Worm (Caenorhabditis elegans) whole organism, young adult: ENCODE results near the gene gdh-1.

ENCODE experiments used
- B0035.1 ChIP-seq: sonication (generic microtip); optimal IDR thresholded peaks from 2 replicates; lab custom pipeline; 2016; ENCODE audit warnings: missing genetic modification characterization, mild to moderate bottlenecking, missing compliant biosample characterization, missing genotype, missing genetic modification reagents
- B0336.3 ChIP-seq: fragments of 200-800 bp; sonication (Bioruptor generic); IDR thresholded peaks from 2 replicates; pipeline ENCODE4 v1.3.6; 2022; ENCODE audit warnings: missing genetic modification characterization, missing compliant biosample characterization
- F22D6.2 ChIP-seq: sonication (generic microtip); optimal IDR thresholded peaks from 2 replicates; lab custom pipeline; 2016; ENCODE audit warnings: mild to moderate bottlenecking, missing genetic modification characterization, missing compliant biosample characterization
- F49E8.2 ChIP-seq: sonication (generic microtip); optimal IDR thresholded peaks from 3 replicates; lab custom pipeline; 2017; ENCODE audit warnings: missing genetic modification characterization, mild to moderate bottlenecking, missing compliant biosample characterization, antibody characterized with exemption, moderate library complexity; ENCODE audit not compliant: insufficient read depth
- F52B5.7 ChIP-seq: sonication (generic microtip); optimal IDR thresholded peaks from 2 replicates; lab custom pipeline; 2016; ENCODE audit warnings: mild to moderate bottlenecking, missing genetic modification characterization, missing compliant biosample characterization
- F55B11.4 ChIP-seq: sonication (generic microtip); optimal IDR thresholded peaks from 2 replicates; lab custom pipeline; 2016; ENCODE audit warnings: missing compliant biosample characterization, missing genetic modification characterization, borderline replicate concordance; ENCODE audit not compliant: insufficient read depth
- F57A8.1 ChIP-seq: fragments of 200-800 bp; sonication (Bioruptor generic); optimal IDR thresholded peaks from 2 replicates; lab custom pipeline; 2018; ENCODE audit warnings: mild to moderate bottlenecking, missing genetic modification characterization, moderate library complexity, missing compliant biosample characterization
- Y53G8AR.9 ChIP-seq: fragments of 200-800 bp; sonication (Bioruptor generic); conservative IDR thresholded peaks from 2 replicates; pipeline ENCODE4 v1.3.6; 2022; ENCODE audit warnings: missing genetic modification reagents, missing genetic modification characterization, missing compliant biosample characterization
- Y95B8A.8 ChIP-seq: fragments of 200-800 bp; sonication (Bioruptor generic); IDR thresholded peaks from 2 replicates; pipeline ENCODE4 v1.3.6; 2022; ENCODE audit warnings: missing genetic modification reagents, missing genetic modification characterization, missing compliant biosample characterization
- akir-1 ChIP-seq: fragments of 200-800 bp; sonication (Bioruptor generic); optimal IDR thresholded peaks from 2 replicates; lab custom pipeline; 2018; ENCODE audit warnings: mild to moderate bottlenecking, missing genetic modification characterization, moderate library complexity, missing compliant biosample characterization
- ama-1 ChIP-seq, 3 experiments: fragments of 150-350 bp in 1 of 3; sonication (generic microtip) in 2 of 3; optimal IDR thresholded peaks; 2 replicates each; lab custom pipeline; 2014 to 2018; ENCODE audit warnings: missing biosample characterization in 2 of 3, missing genetic modification characterization in 2 of 3, missing genetic modification reagents in 2 of 3
- aptf-2 ChIP-seq: fragments of 200-800 bp; sonication (Bioruptor generic); conservative IDR thresholded peaks from 2 replicates; pipeline ENCODE4 v1.3.6; 2022; ENCODE audit warnings: missing genetic modification reagents, missing genetic modification characterization, missing compliant biosample characterization
- aptf-3 ChIP-seq: fragments of 200-800 bp; sonication (Bioruptor generic); IDR thresholded peaks from 2 replicates; pipeline ENCODE4 v1.3.6; 2022; ENCODE audit warnings: missing genetic modification characterization, missing compliant biosample characterization
- atf-7 ChIP-seq: sonication (generic microtip); optimal IDR thresholded peaks from 2 replicates; lab custom pipeline; 2017; ENCODE audit warnings: mild to moderate bottlenecking, missing genetic modification characterization, missing compliant biosample characterization
- athp-1 ChIP-seq: sonication (generic microtip); optimal IDR thresholded peaks from 2 replicates; lab custom pipeline; 2017; ENCODE audit warnings: mild to moderate bottlenecking, missing genetic modification characterization, missing compliant biosample characterization
- attf-6 ChIP-seq: fragments of 200-800 bp; sonication (Bioruptor generic); IDR thresholded peaks from 2 replicates; pipeline ENCODE4 v1.3.6; 2022; ENCODE audit warnings: missing genetic modification reagents, missing genetic modification characterization, missing compliant biosample characterization
- cebp-1 ChIP-seq, 2 experiments: fragments of 200-800 bp in 1 of 2; sonication (Bioruptor generic) in 1 of 2; sonication (generic microtip) in 1 of 2; IDR thresholded peaks in 1 of 2; optimal IDR thresholded peaks in 1 of 2; 2 replicates each; pipeline versions ENCODE4 v1.3.6 to Lab custom; 2017 to 2022; ENCODE audit warnings: missing compliant biosample characterization in 2 of 2, missing genetic modification characterization in 2 of 2, mild to moderate bottlenecking in 1 of 2, missing genetic modification reagents in 1 of 2, moderate library complexity in 1 of 2
- cebp-2 ChIP-seq: fragments of 200-800 bp; sonication (Bioruptor generic); IDR thresholded peaks from 2 replicates; pipeline ENCODE4 v1.3.6; 2022; ENCODE audit warnings: missing genetic modification characterization, missing compliant biosample characterization
- ceh-40 ChIP-seq: fragments of 200-800 bp; sonication (Bioruptor generic); IDR thresholded peaks from 2 replicates; pipeline ENCODE4 v1.3.6; 2022; ENCODE audit warnings: missing genetic modification characterization, missing compliant biosample characterization
- ceh-58 ChIP-seq: fragments of 200-800 bp; sonication (Bioruptor generic); IDR thresholded peaks from 2 replicates; pipeline ENCODE4 v1.3.6; 2022; ENCODE audit warnings: missing genetic modification characterization, missing compliant biosample characterization
- dpl-1 ChIP-seq: fragments of 150-350 bp; optimal IDR thresholded peaks from 2 replicates; lab custom pipeline; 2014; ENCODE audit warnings: missing biosample characterization, missing genetic modification reagents, missing genetic modification characterization
- egrh-3 ChIP-seq: fragments of 200-800 bp; sonication (Bioruptor generic); IDR thresholded peaks from 2 replicates; pipeline ENCODE4 v1.3.6; 2022; ENCODE audit warnings: missing genetic modification reagents, missing genetic modification characterization, missing compliant biosample characterization
- gei-17 ChIP-seq: fragments of 200-800 bp; sonication (Bioruptor generic); optimal IDR thresholded peaks from 2 replicates; lab custom pipeline; 2018; ENCODE audit warnings: mild to moderate bottlenecking, missing genetic modification characterization, missing compliant biosample characterization
- hlh-12 ChIP-seq: sonication (generic microtip); optimal IDR thresholded peaks from 2 replicates; lab custom pipeline; 2016; ENCODE audit warnings: missing genetic modification characterization, missing compliant biosample characterization
- hsf-1 ChIP-seq: fragments of 200-800 bp; sonication (Bioruptor generic); IDR thresholded peaks from 2 replicates; pipeline ENCODE4 v1.3.6; 2022; ENCODE audit warnings: missing genetic modification reagents, missing genetic modification characterization, missing compliant biosample characterization
- lag-1 ChIP-seq: fragments of 200-800 bp; sonication (Bioruptor generic); IDR thresholded peaks from 2 replicates; pipeline ENCODE4 v1.3.6; 2022; ENCODE audit warnings: missing genetic modification reagents, missing genetic modification characterization, missing compliant biosample characterization
- lin-54 ChIP-seq: fragments of 200-800 bp; sonication (Bioruptor generic); optimal IDR thresholded peaks from 2 replicates; lab custom pipeline; 2018; ENCODE audit warnings: mild to moderate bottlenecking, missing genetic modification characterization, missing compliant biosample characterization
- lir-1 ChIP-seq: fragments of 200-800 bp; sonication (Bioruptor generic); conservative IDR thresholded peaks from 2 replicates; pipeline ENCODE4 v1.3.6; 2022; ENCODE audit warnings: missing genetic modification reagents, missing genetic modification characterization, missing compliant biosample characterization
- madf-3 ChIP-seq: fragments of 200-800 bp; sonication (Bioruptor generic); IDR thresholded peaks from 2 replicates; pipeline ENCODE4 v1.3.6; 2022; ENCODE audit warnings: missing genetic modification reagents, missing genetic modification characterization, missing compliant biosample characterization
- madf-6 ChIP-seq: fragments of 200-800 bp; sonication (Bioruptor generic); IDR thresholded peaks from 2 replicates; pipeline ENCODE4 v1.3.6; 2022; ENCODE audit warnings: missing genetic modification reagents, missing genetic modification characterization, missing compliant biosample characterization
- mcd-1 ChIP-seq: fragments of 200-800 bp; sonication (Bioruptor generic); IDR thresholded peaks from 2 replicates; pipeline ENCODE4 v1.3.6; 2022; ENCODE audit warnings: missing genetic modification reagents, missing genetic modification characterization, missing compliant biosample characterization
- mes-4 ChIP-seq: sonication (generic microtip); optimal IDR thresholded peaks from 2 replicates; lab custom pipeline; 2016; ENCODE audit warnings: missing genotype, missing genetic modification characterization, missing compliant biosample characterization
- nfyb-1 ChIP-seq: fragments of 200-800 bp; sonication (Bioruptor generic); IDR thresholded peaks from 2 replicates; pipeline ENCODE4 v1.3.6; 2022; ENCODE audit warnings: missing genetic modification reagents, missing genetic modification characterization, missing compliant biosample characterization
- nhr-80 ChIP-seq: sonication (generic microtip); optimal IDR thresholded peaks from 2 replicates; lab custom pipeline; 2016; ENCODE audit warnings: missing genetic modification characterization, missing compliant biosample characterization
- repo-1 ChIP-seq: sonication (generic microtip); optimal IDR thresholded peaks from 2 replicates; lab custom pipeline; 2017; ENCODE audit warnings: mild to moderate bottlenecking, missing genetic modification characterization, missing compliant biosample characterization
- sea-2 ChIP-seq: fragments of 200-800 bp; sonication (Bioruptor generic); IDR thresholded peaks from 2 replicates; pipeline ENCODE4 v1.3.6; 2022; ENCODE audit warnings: missing genetic modification characterization, missing compliant biosample characterization
- snpc-1.1 ChIP-seq: sonication (generic microtip); optimal IDR thresholded peaks from 2 replicates; lab custom pipeline; 2017; ENCODE audit warnings: missing genetic modification characterization, mild to moderate bottlenecking, missing compliant biosample characterization, antibody characterized with exemption, moderate library complexity, missing genotype, missing genetic modification reagents; ENCODE audit not compliant: insufficient read depth
- snpc-3.4 ChIP-seq: sonication (generic microtip); optimal IDR thresholded peaks from 2 replicates; lab custom pipeline; 2017; ENCODE audit warnings: missing genetic modification characterization, mild to moderate bottlenecking, missing compliant biosample characterization, antibody characterized with exemption, moderate library complexity, missing genotype, missing genetic modification reagents
- snpc-4 ChIP-seq, 5 experiments: fragments of 150-350 bp in 1 of 5; sonication (generic microtip) in 4 of 5; optimal IDR thresholded peaks; 2 replicates each; lab custom pipeline; 2014 to 2018; ENCODE audit warnings: missing genetic modification characterization in 5 of 5, missing biosample characterization in 3 of 5, antibody characterized with exemption in 2 of 5, mild to moderate bottlenecking in 2 of 5, missing compliant biosample characterization in 2 of 5, missing genotype in 2 of 5, moderate library complexity in 2 of 5, missing genetic modification reagents in 1 of 5
- tbp1 ChIP-seq: fragments of 200-800 bp; sonication (Bioruptor generic); optimal IDR thresholded peaks from 2 replicates; lab custom pipeline; 2018; ENCODE audit warnings: mild to moderate bottlenecking, missing genetic modification characterization, missing compliant biosample characterization
- tlf-1 ChIP-seq: fragments of 200-800 bp; sonication (Bioruptor generic); optimal IDR thresholded peaks from 2 replicates; lab custom pipeline; 2018; ENCODE audit warnings: mild to moderate bottlenecking, missing genetic modification characterization, missing compliant biosample characterization
- zfh-2 ChIP-seq: fragments of 200-800 bp; sonication (Bioruptor generic); conservative IDR thresholded peaks from 2 replicates; pipeline ENCODE4 v1.3.6; 2022; ENCODE audit warnings: missing genetic modification reagents, missing genetic modification characterization, missing compliant biosample characterization
- zim-3 ChIP-seq: sonication (generic microtip); optimal IDR thresholded peaks from 2 replicates; lab custom pipeline; 2017; ENCODE audit warnings: mild to moderate bottlenecking, missing genetic modification characterization, moderate library complexity, missing compliant biosample characterization

gdh-1 gene

ce11 chrIV:11956387-11956786, 3.3 kb downstream of the gdh-1 start (continued):
- TF ChIP-seq nfyb-1 (GFP tag; lab: Robert Waterston, UW) (peak; percentile 81; the same call in 1 of the 2 replicates), F22D6.2 (tag; lab: Kevin White, UChicago) (peak; percentile 80), F49E8.2 (no peak), athp-1 (tag; lab: Kevin White, UChicago) (peak; percentile 49), zim-3 (no peak), atf-7 (tag; lab: Kevin White, UChicago) (peak; percentile 93), egrh-3 (peak; percentile 29; the same call in 1 of the 2 replicates), ceh-40 (GFP tag; lab: Robert Waterston, UW) (0 out of 2 replicates have a peak, but pooled peaks have one; percentile 26), cebp-2 (GFP tag; lab: Robert Waterston, UW) (no peak), snpc-4 (GFP tag; optimal IDR thresholded peaks at IDR 0.05; lab: Kevin White, UChicago) (no peak), snpc-4 (tag; optimal IDR thresholded peaks at IDR 0.05; lab: Kevin White, UChicago) (peak in 1 of 4 experiments; percentile 44), snpc-3.4 (no peak), zfh-2 (peak; percentile 92), tlf-1 (GFP tag; lab: Kevin White, UChicago) (peak; percentile 71), akir-1 (peak; percentile 32), mes-4 (tag; lab: Kevin White, UChicago) (no peak), hsf-1 (GFP tag; lab: Robert Waterston, UW) (peak; percentile 77), tbp1 (peak; percentile 64), nhr-80 (peak; percentile 84)

DNA sequence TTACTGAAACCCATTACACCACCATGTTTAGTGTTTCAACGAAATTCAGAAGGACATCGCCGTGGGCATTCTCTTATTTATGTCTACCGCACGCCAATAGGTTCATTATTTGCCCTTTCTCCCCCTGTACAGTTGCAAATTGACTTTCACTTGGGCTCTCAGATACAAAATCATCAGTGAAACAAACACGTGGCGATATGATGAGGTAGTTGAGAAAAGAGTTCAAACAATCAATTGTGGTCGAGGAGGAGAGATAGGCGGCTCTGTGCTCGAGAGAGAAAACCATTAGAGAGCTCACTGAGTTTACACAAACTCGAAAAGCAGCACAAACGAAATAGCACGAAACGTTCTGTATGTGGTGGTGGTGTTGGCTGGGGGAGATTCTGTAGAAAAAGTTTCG, 4.0 kb downstream of the gdh-1 start:
- TF ChIP-seq mcd-1 (GFP tag; lab: Robert Waterston, UW) = 0 out of 2 replicates have a peak, but pooled peaks have one; percentile 9
- no peak for TF ChIP-seq B0035.1
- no peak for TF ChIP-seq F55B11.4 (tag; lab: Kevin White, UChicago)
- TF ChIP-seq lin-54 = peak; percentile 13
- TF ChIP-seq F57A8.1 = no peak
- TF ChIP-seq atf-7 (tag; lab: Kevin White, UChicago) = no peak
- TF ChIP-seq madf-6 (GFP tag; lab: Robert Waterston, UW) = no peak
- TF ChIP-seq dpl-1 (GFP tag; lab: Kevin White, UChicago) = no peak
- TF ChIP-seq Y53G8AR.9 (GFP tag; lab: Robert Waterston, UW) = peak; percentile 47; the same call in 1 of the 2 replicates
- TF ChIP-seq ama-1 (optimal IDR thresholded peaks at IDR 0.05; lab: Kevin White, UChicago) = peak; percentile 53
- TF ChIP-seq ama-1 (GFP tag; optimal IDR thresholded peaks at IDR 0.05; lab: Kevin White, UChicago) = no peak
- TF ChIP-seq attf-6 (GFP tag; lab: Robert Waterston, UW) = no peak
- TF ChIP-seq hlh-12 (tag; lab: Kevin White, UChicago) = no peak
- TF ChIP-seq cebp-1 (GFP tag; IDR thresholded peaks at IDR 0.05; lab: Robert Waterston, UW) = no peak
- peak; percentile 18 for TF ChIP-seq cebp-1 (tag; optimal IDR thresholded peaks at IDR 0.05; lab: Kevin White, UChicago)

DNA sequence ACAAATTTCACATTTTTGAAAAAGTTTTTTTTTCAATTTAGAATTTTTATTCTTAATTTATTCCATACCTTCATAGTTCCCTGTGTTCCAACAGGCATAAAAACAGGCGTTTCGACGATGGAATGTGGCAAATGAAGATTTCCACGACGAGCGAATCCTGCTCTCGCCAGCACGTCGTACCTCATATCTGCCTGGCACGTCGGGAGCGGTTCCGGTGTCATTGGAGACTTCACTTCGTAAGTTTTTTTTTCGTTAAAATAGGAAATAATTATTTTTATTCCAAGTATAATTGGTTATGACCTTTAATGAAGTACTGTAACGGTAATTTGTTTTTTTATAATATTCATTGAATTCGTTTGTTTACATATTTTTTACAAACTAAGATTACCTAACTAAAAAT, 6.5 kb downstream of the gdh-1 start, which contains the start of gene tgt-1:
TSS of gene tgt-1 (minus strand) at position 232 of the 400 bp plus-strand sequence.
- TF ChIP-seq F52B5.7 (tag; lab: Kevin White, UChicago) (no peak), gei-17 (GFP tag; lab: Kevin White, UChicago) (no peak), B0336.3 (GFP tag; lab: Robert Waterston, UW) (peak; percentile 60; the same call in 1 of the 2 replicates), ceh-58 (GFP tag; lab: Robert Waterston, UW) (no peak), tlf-1 (GFP tag; lab: Kevin White, UChicago) (peak; percentile 16), mes-4 (tag; lab: Kevin White, UChicago) (no peak), mcd-1 (GFP tag; lab: Robert Waterston, UW) (0 out of 2 replicates have a peak, but pooled peaks have one; percentile 13), nfyb-1 (GFP tag; lab: Robert Waterston, UW) (peak; percentile 66), aptf-2 (GFP tag; lab: Robert Waterston, UW) (no peak), madf-3 (peak; percentile 82), Y95B8A.8 (no peak), sea-2 (GFP tag; lab: Robert Waterston, UW) (no peak), ama-1 (optimal IDR thresholded peaks at IDR 0.05; lab: Kevin White, UChicago) (no peak), ama-1 (GFP tag; optimal IDR thresholded peaks at IDR 0.05; lab: Kevin White, UChicago) (peak in 1 of 2 experiments; percentile 49), hsf-1 (GFP tag; lab: Robert Waterston, UW) (0 out of 2 replicates have a peak, but pooled peaks have one; percentile 22), F22D6.2 (tag; lab: Kevin White, UChicago) (no peak), akir-1 (no peak), hlh-12 (tag; lab: Kevin White, UChicago) (no peak), repo-1 (tag; lab: Kevin White, UChicago) (peak; percentile 3), tbp1 (peak; percentile 7), madf-6 (GFP tag; lab: Robert Waterston, UW) (peak; percentile 41), lir-1 (GFP tag; lab: Robert Waterston, UW) (no peak), aptf-3 (GFP tag; lab: Robert Waterston, UW) (no peak), lag-1 (GFP tag; lab: Robert Waterston, UW) (no peak), snpc-1.1 (tag; lab: Kevin White, UChicago) (no peak)
